Worm (Caenorhabditis elegans): ENCODE results near the gene pgp-6.

Gene pgp-6

DNA sequence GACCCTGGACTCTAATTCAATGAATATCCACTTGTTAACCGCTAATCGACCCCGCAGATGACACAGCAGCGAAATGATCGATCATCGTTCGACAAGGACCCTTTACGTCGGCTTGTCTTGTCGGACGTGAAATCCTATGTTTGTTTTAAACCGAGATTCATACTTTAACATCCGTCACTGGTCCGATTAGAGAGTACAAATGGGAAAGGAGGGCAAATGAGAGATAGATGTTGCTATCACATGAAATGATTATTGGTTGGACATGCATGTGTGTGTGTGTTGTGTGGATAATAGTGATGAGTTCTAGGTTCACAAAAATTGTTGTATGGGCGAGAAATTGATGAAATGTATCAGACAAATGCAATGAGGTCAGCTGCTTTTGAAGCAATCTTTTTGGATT, 32.4 kb upstream of the pgp-6 start:
- TF ChIP-seq egl-5 (tag; optimal IDR thresholded peaks at IDR 0.05) (peak; percentile 35), nhr-11 (tag; optimal IDR thresholded peaks at IDR 0.05) (no peak), nfya-1 (tag; optimal IDR thresholded peaks at IDR 0.05; ENCODE audit: insufficient read depth) (peak; percentile 30), nhr-237 (tag; optimal IDR thresholded peaks at IDR 0.05) (no peak)

DNA sequence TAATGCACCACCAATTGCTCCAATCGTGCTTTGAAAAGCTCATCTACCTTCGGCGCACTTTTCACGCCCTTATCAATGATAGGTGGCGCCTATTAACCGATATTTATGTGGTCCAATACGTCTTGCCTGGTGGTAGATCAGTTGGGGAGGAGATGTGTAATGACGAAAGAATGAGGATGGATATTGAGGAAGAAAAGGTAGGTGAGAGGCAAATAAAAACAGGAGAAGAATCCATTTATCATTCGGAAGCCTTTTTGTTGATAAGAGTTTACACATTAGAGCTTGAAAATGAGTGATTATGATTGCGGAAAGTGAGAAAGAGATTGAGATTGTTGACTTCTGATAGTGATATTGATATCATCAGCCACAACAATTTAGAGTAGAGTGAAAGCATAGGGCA, 30.2 kb upstream of the pgp-6 start:
- TF ChIP-seq nhr-25 (tag; optimal IDR thresholded peaks at IDR 0.05) (no peak), egl-5 (tag; optimal IDR thresholded peaks at IDR 0.05) (peak; percentile 63)

DNA sequence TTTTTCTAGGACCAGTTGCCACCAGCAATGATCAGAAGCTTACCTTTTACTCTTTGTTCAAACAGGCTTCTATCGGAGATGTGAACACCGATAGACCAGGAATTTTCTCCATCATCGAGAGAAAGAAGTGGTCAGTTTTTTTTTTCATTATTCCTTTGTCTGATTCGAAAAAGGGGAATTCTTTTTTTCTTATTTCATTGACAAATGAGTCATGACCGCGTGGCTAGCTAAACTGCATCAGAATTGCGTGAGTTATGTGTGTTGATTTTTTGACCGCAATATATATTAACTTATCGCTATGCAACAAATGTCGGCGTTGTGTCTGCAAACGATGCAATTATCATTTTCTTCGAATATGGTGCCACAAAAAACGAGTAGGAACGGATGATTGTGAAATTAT, 26.2 kb upstream of the pgp-6 start:
- TF ChIP-seq daf-12 (tag; optimal IDR thresholded peaks at IDR 0.05) (no peak), elt-2 (tag; optimal IDR thresholded peaks at IDR 0.05) (peak; percentile 27), nhr-23 (tag; optimal IDR thresholded peaks at IDR 0.05) (peak; percentile 16)

DNA sequence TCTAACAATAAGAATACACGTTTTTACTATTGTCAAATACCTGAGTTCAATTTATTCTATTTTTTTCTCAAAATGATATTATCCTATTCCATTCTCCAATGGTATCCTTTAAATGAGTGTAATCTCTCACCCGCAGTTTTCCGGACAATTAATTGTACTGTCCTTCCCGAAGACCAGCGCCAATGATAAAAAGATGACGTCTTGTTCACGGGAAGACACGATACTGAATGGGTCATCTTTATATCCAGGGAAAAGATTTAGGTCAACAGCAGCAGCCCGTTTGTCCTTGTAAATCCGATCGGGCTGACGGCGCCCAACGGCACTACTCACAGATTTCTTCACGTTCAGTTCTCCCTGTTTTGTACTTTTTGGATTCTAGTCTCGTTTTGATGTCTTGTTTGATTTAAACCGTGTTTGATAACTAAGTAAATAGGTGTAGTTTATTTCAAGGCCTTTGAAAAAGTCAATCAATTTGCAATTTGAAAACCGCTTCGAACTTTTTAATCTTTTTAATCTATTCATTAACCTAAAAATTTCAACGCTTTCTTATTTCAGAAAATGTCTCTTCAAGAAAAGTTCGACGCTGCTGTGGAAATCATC, 25.6 kb upstream of the pgp-6 start, which contains the start of gene acbp-3:
TSS of gene acbp-3 (plus strand) at position 550 of the 600 bp plus-strand sequence.
- TF ChIP-seq ceh-16 (tag; optimal IDR thresholded peaks at IDR 0.05) (no peak), nhr-23 (tag; optimal IDR thresholded peaks at IDR 0.05) (peak; percentile 84)

DNA sequence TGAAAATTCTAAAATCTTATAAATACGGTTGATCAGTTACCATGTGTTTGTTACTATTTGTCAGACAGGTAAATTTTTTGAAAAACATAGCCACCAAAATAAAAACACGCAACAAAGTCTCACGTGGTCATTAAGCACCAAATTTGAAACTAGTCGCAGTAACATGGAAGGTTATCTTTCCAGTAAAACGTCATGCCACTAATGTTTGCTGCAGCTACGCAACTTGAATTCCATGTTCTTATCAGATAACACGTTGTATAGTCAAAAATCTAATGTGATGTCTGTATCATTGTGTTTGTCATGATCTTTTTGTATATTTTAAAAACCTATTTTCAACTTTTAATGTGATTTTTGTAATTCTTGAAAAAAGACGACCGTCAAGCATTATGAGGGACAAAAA, 24.5 kb upstream of the pgp-6 start:
- TF ChIP-seq daf-12 (tag; optimal IDR thresholded peaks at IDR 0.05) (no peak), ceh-28 (tag; optimal IDR thresholded peaks at IDR 0.05) (no peak), zag-1 (tag; optimal IDR thresholded peaks at IDR 0.05) (no peak), jun-1 (tag; optimal IDR thresholded peaks at IDR 0.05) (peak; percentile 31), nhr-23 (tag; optimal IDR thresholded peaks at IDR 0.05) (no peak), sea-2 (GFP tag; optimal IDR thresholded peaks at IDR 0.05) (no peak), snpc-4 (tag; optimal IDR thresholded peaks at IDR 0.05) (no peak), unc-62 (GFP tag; optimal IDR thresholded peaks at IDR 0.05) (no peak), ama-1 (optimal IDR thresholded peaks at IDR 0.05) (no peak), pqm-1 (tag; optimal IDR thresholded peaks at IDR 0.05) (peak; percentile 92), nhr-43 (tag; optimal IDR thresholded peaks at IDR 0.05; ENCODE audit: poor library complexity, severe bottlenecking) (no peak), aly-2 (tag; optimal IDR thresholded peaks at IDR 0.05) (no peak), ceh-9 (tag; optimal IDR thresholded peaks at IDR 0.05) (no peak), ZK546.5 (tag; optimal IDR thresholded peaks at IDR 0.05) (no peak), pha-4 (tag; optimal IDR thresholded peaks at IDR 0.05) (peak; percentile 16), elt-3 (tag; optimal IDR thresholded peaks at IDR 0.05) (no peak), ceh-16 (tag; optimal IDR thresholded peaks at IDR 0.05) (no peak), nhr-28 (tag; optimal IDR thresholded peaks at IDR 0.05) (no peak), hmg-11 (tag; optimal IDR thresholded peaks at IDR 0.05) (no peak), egl-27 (tag; optimal IDR thresholded peaks at IDR 0.05) (no peak), unc-39 (tag; optimal IDR thresholded peaks at IDR 0.05) (no peak), elt-2 (tag; optimal IDR thresholded peaks at IDR 0.05) (peak; percentile 90), nhr-25 (tag; optimal IDR thresholded peaks at IDR 0.05) (no peak), lin-15B (tag; optimal IDR thresholded peaks at IDR 0.05) (no peak), R02D3.7 (tag; optimal IDR thresholded peaks at IDR 0.05) (no peak), elt-1 (tag; optimal IDR thresholded peaks at IDR 0.05) (no peak), skn-1 (tag; optimal IDR thresholded peaks at IDR 0.05) (no peak), ceh-82 (tag; optimal IDR thresholded peaks at IDR 0.05) (no peak), nhr-237 (tag; optimal IDR thresholded peaks at IDR 0.05) (no peak), nhr-67 (tag; optimal IDR thresholded peaks at IDR 0.05) (no peak)

DNA sequence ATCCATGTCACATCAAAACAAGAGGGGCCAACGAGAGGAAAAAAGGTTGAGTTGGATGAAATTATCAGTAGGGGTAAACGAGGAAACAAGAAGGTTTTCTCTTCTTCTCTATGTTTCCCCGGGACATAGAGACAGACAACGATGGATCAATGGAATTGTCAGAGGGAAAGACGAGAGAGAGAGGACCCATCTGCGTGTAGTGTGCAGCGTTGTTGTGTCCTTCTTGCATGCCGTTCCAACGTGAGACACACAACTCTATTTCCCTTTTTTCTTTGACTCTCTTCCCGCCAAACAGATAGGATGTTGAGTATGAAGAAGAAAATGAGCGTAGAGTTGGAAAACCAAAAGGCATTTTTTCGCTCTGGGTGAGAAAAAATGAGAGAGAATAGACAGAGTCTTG, 23.7 kb upstream of the pgp-6 start:
- TF ChIP-seq ama-1 (optimal IDR thresholded peaks at IDR 0.05) (no peak), hmg-11 (tag; optimal IDR thresholded peaks at IDR 0.05) (peak; percentile 11), lsy-12 (tag; optimal IDR thresholded peaks at IDR 0.05) (peak; percentile 11), fkh-2 (tag; optimal IDR thresholded peaks at IDR 0.05) (peak; percentile 40), ceh-28 (tag; optimal IDR thresholded peaks at IDR 0.05) (peak; percentile 6), fkh-10 (GFP tag; optimal IDR thresholded peaks at IDR 0.05) (peak; percentile 48), nhr-67 (tag; optimal IDR thresholded peaks at IDR 0.05) (no peak), nhr-77 (tag; optimal IDR thresholded peaks at IDR 0.05) (no peak), nhr-28 (tag; optimal IDR thresholded peaks at IDR 0.05) (no peak), lin-15B (tag; optimal IDR thresholded peaks at IDR 0.05) (peak; percentile 33), egl-5 (tag; optimal IDR thresholded peaks at IDR 0.05) (peak; percentile 81), nhr-43 (tag; optimal IDR thresholded peaks at IDR 0.05; ENCODE audit: poor library complexity, severe bottlenecking) (peak; percentile 6), eor-1 (tag; optimal IDR thresholded peaks at IDR 0.05) (no peak), tbx-2 (tag; optimal IDR thresholded peaks at IDR 0.05) (no peak), snpc-4 (tag; optimal IDR thresholded peaks at IDR 0.05) (peak; percentile 28), nhr-237 (tag; optimal IDR thresholded peaks at IDR 0.05) (no peak), pha-4 (tag; optimal IDR thresholded peaks at IDR 0.05) (peak; percentile 23), mdl-1 (tag; optimal IDR thresholded peaks at IDR 0.05) (peak; percentile 39), sea-2 (GFP tag; optimal IDR thresholded peaks at IDR 0.05) (no peak), mml-1 (tag; optimal IDR thresholded peaks at IDR 0.05) (no peak), lin-39 (tag; optimal IDR thresholded peaks at IDR 0.05) (peak; percentile 64), nfya-1 (tag; optimal IDR thresholded peaks at IDR 0.05; ENCODE audit: insufficient read depth) (peak; percentile 66)
